Worm (Caenorhabditis elegans) whole organism, L4 larva: Measurements from ENCODE around the gene F23H12.5.

ENCODE experiments used
- F10B5.3 ChIP-seq: sonication (generic microtip); optimal IDR thresholded peaks from 2 replicates; lab custom pipeline; 2016; ENCODE audit warnings: mild to moderate bottlenecking, missing genetic modification characterization, missing compliant biosample characterization
- F26F4.8 ChIP-seq: fragments of 200-800 bp; sonication (Bioruptor generic); conservative IDR thresholded peaks from 2 replicates; pipeline ENCODE4 v1.3.6; 2022; ENCODE audit warnings: missing genetic modification characterization, missing compliant biosample characterization
- F37D6.2 ChIP-seq: sonication (generic microtip); optimal IDR thresholded peaks from 2 replicates; lab custom pipeline; 2016; ENCODE audit warnings: mild to moderate bottlenecking, missing genetic modification characterization, missing compliant biosample characterization
- F44E2.7 ChIP-seq: fragments of 200-800 bp; sonication (Bioruptor generic); IDR thresholded peaks from 2 replicates; pipeline ENCODE4 v2.1.2; 2022; ENCODE audit warnings: missing genetic modification characterization, missing compliant biosample characterization
- T20F7.1 ChIP-seq: fragments of 200-800 bp; sonication (Bioruptor generic); optimal IDR thresholded peaks from 2 replicates; lab custom pipeline; 2018; ENCODE audit warnings: mild to moderate bottlenecking, missing genetic modification characterization, missing compliant biosample characterization
- Y75B8A.6 ChIP-seq: fragments of 200-800 bp; sonication (Bioruptor generic); IDR thresholded peaks from 2 replicates; pipeline ENCODE4 v1.3.6; 2022; ENCODE audit warnings: missing genetic modification reagents, missing genetic modification characterization, missing compliant biosample characterization
- ZK337.2 ChIP-seq: fragments of 200-800 bp; sonication (Bioruptor generic); IDR thresholded peaks from 2 replicates; pipeline ENCODE4 v1.3.6; 2022; ENCODE audit warnings: missing genetic modification reagents, missing genetic modification characterization, missing compliant biosample characterization
- aha-1 ChIP-seq: fragments of 150-350 bp; peaks from one replicate; lab custom pipeline; 2014; ENCODE audit warnings: missing biosample characterization, missing genetic modification characterization
- aly-2 ChIP-seq: sonication (generic microtip); optimal IDR thresholded peaks from 2 replicates; lab custom pipeline; 2018; ENCODE audit warnings: missing biosample characterization, missing genetic modification characterization
- attf-4 ChIP-seq: sonication (generic microtip); optimal IDR thresholded peaks from 3 replicates; lab custom pipeline; 2017; ENCODE audit warnings: missing biosample characterization, missing genetic modification characterization
- ceh-28 ChIP-seq: fragments of 150-350 bp; optimal IDR thresholded peaks from 2 replicates; lab custom pipeline; 2014; ENCODE audit warnings: missing biosample characterization, missing genetic modification reagents, missing genetic modification characterization
- ceh-32 ChIP-seq: sonication (generic microtip); optimal IDR thresholded peaks from 2 replicates; lab custom pipeline; 2016; ENCODE audit warnings: mild to moderate bottlenecking, missing genetic modification characterization, missing compliant biosample characterization; ENCODE audit not compliant: poor library complexity
- ces-1 ChIP-seq: fragments of 150-350 bp; sonication (generic microtip); optimal IDR thresholded peaks from 4 replicates; lab custom pipeline; 2014; ENCODE audit warnings: missing biosample characterization, missing genetic modification reagents, missing genetic modification characterization
- ctbp-1 ChIP-seq: fragments of 200-800 bp; sonication (Bioruptor generic); IDR thresholded peaks from 2 replicates; pipeline ENCODE4 v1.3.6; 2022; ENCODE audit warnings: missing genetic modification reagents, missing genetic modification characterization, missing compliant biosample characterization
- daf-12 ChIP-seq: fragments of 150-350 bp; optimal IDR thresholded peaks from 2 replicates; lab custom pipeline; 2014; ENCODE audit warnings: missing biosample characterization, missing genetic modification reagents, missing genetic modification characterization
- daf-16 ChIP-seq, 3 experiments: sonication (generic microtip); optimal IDR thresholded peaks; 2 replicates each; lab custom pipeline; 2016 to 2017; ENCODE audit warnings: missing genetic modification characterization in 3 of 3, missing genetic modification reagents in 3 of 3, mild to moderate bottlenecking in 2 of 3, missing compliant biosample characterization in 2 of 3, missing biosample characterization in 1 of 3, moderate library complexity in 1 of 3
- daf-19 ChIP-seq: fragments of 200-800 bp; sonication (Bioruptor generic); conservative IDR thresholded peaks from 2 replicates; pipeline ENCODE4 v1.3.6; 2022; ENCODE audit warnings: missing genetic modification characterization, missing compliant biosample characterization
- dmd-8 ChIP-seq: fragments of 200-800 bp; sonication (Bioruptor generic); IDR thresholded peaks from 2 replicates; pipeline ENCODE4 v1.3.6; 2022; ENCODE audit warnings: missing genetic modification characterization, missing compliant biosample characterization
- dve-1 ChIP-seq: sonication (generic microtip); optimal IDR thresholded peaks from 2 replicates; lab custom pipeline; 2017; ENCODE audit warnings: antibody characterized with exemption, mild to moderate bottlenecking, missing genetic modification characterization, missing compliant biosample characterization; ENCODE audit not compliant: insufficient read depth
- egl-43 ChIP-seq: fragments of 200-800 bp; sonication (Bioruptor generic); IDR thresholded peaks from 2 replicates; pipeline ENCODE4 v1.3.6; 2022; ENCODE audit warnings: missing genetic modification reagents, missing genetic modification characterization, missing compliant biosample characterization
- fkh-10 ChIP-seq: fragments of 150-350 bp; optimal IDR thresholded peaks from 2 replicates; lab custom pipeline; 2014; ENCODE audit warnings: missing biosample characterization, missing genetic modification reagents, missing genetic modification characterization
- hif-1 ChIP-seq, 2 experiments: sonication (generic microtip); optimal IDR thresholded peaks; 2 replicates each; lab custom pipeline; 2016 to 2017; ENCODE audit warnings: missing compliant biosample characterization in 2 of 2, missing genetic modification characterization in 2 of 2, missing genetic modification reagents in 2 of 2, missing genotype in 2 of 2, mild to moderate bottlenecking in 1 of 2
- hlh-11 ChIP-seq: fragments of 200-800 bp; sonication (Bioruptor generic); optimal IDR thresholded peaks from 2 replicates; lab custom pipeline; 2018; ENCODE audit warnings: mild to moderate bottlenecking, missing genetic modification characterization, missing compliant biosample characterization
- jun-1 ChIP-seq: fragments of 150-350 bp; optimal IDR thresholded peaks from 2 replicates; lab custom pipeline; 2014; ENCODE audit warnings: missing biosample characterization, missing genetic modification reagents, missing genetic modification characterization
- mdt-29 ChIP-seq: fragments of 200-800 bp; sonication (Bioruptor generic); IDR thresholded peaks from 2 replicates; pipeline ENCODE4 v1.3.6; 2022; ENCODE audit warnings: missing genetic modification reagents, missing genetic modification characterization, missing compliant biosample characterization
- mes-2 ChIP-seq: sonication (generic microtip); optimal IDR thresholded peaks from 2 replicates; lab custom pipeline; 2016; ENCODE audit warnings: missing genotype, mild to moderate bottlenecking, missing genetic modification characterization, missing compliant biosample characterization; ENCODE audit not compliant: poor library complexity, severe bottlenecking
- mxl-2 ChIP-seq: fragments of 200-800 bp; sonication (Bioruptor generic); conservative IDR thresholded peaks from 2 replicates; pipeline ENCODE4 v1.3.6; 2022; ENCODE audit warnings: missing genetic modification reagents, missing genetic modification characterization, missing compliant biosample characterization
- nhr-28 ChIP-seq: fragments of 150-350 bp; optimal IDR thresholded peaks from 2 replicates; lab custom pipeline; 2014; ENCODE audit warnings: missing biosample characterization, missing genetic modification characterization
- nhr-42 ChIP-seq: fragments of 200-800 bp; sonication (Bioruptor generic); IDR thresholded peaks from 2 replicates; pipeline ENCODE4 v1.3.6; 2022; ENCODE audit warnings: missing genetic modification characterization, missing compliant biosample characterization
- nhr-48 ChIP-seq: sonication (generic microtip); optimal IDR thresholded peaks from 2 replicates; lab custom pipeline; 2016; ENCODE audit warnings: mild to moderate bottlenecking, missing genetic modification characterization, missing compliant biosample characterization
- php-3 ChIP-seq: fragments of 200-800 bp; sonication (Bioruptor generic); IDR thresholded peaks from 2 replicates; pipeline ENCODE4 v1.3.6; 2022; ENCODE audit warnings: missing genetic modification reagents, missing genetic modification characterization, missing compliant biosample characterization
- pqm-1 ChIP-seq: sonication (generic microtip); optimal IDR thresholded peaks from 2 replicates; lab custom pipeline; 2017; ENCODE audit warnings: missing biosample characterization, missing genetic modification characterization
- set-16 ChIP-seq: fragments of 200-800 bp; sonication (Bioruptor generic); IDR thresholded peaks from 2 replicates; pipeline ENCODE4 v1.3.6; 2022; ENCODE audit warnings: missing genetic modification reagents, missing genetic modification characterization, missing compliant biosample characterization
- skn-1 ChIP-seq: fragments of 150-350 bp; optimal IDR thresholded peaks from 2 replicates; lab custom pipeline; 2014; ENCODE audit warnings: missing biosample characterization, missing genetic modification characterization
- snpc-4 ChIP-seq: fragments of 150-350 bp; optimal IDR thresholded peaks from 2 replicates; lab custom pipeline; 2014; ENCODE audit warnings: missing biosample characterization, missing genetic modification characterization
- spr-3 ChIP-seq: fragments of 200-800 bp; sonication (Bioruptor generic); optimal IDR thresholded peaks from 2 replicates; lab custom pipeline; 2018; ENCODE audit warnings: mild to moderate bottlenecking, missing genetic modification characterization, missing compliant biosample characterization
- unc-130 ChIP-seq: sonication (generic microtip); optimal IDR thresholded peaks from 2 replicates; lab custom pipeline; 2016; ENCODE audit warnings: missing genetic modification reagents, missing genetic modification characterization, missing compliant biosample characterization
- unc-62 ChIP-seq, 3 experiments: fragments of 150-350 bp in 1 of 3; sonication (generic microtip); optimal IDR thresholded peaks in 2 of 3; peaks in 1 of 3; 1 replicate in 1 of 3; 2 replicates in 2 of 3; lab custom pipeline; 2014 to 2017; ENCODE audit warnings: missing biosample characterization in 3 of 3, missing genetic modification characterization in 3 of 3, missing genetic modification reagents in 3 of 3, missing genotype in 1 of 3
- zag-1 ChIP-seq: fragments of 150-350 bp; optimal IDR thresholded peaks from 2 replicates; lab custom pipeline; 2014; ENCODE audit warnings: missing biosample characterization, missing genetic modification characterization
- zip-11 ChIP-seq: fragments of 200-800 bp; sonication (Bioruptor generic); IDR thresholded peaks from 2 replicates; pipeline ENCODE4 v1.3.6; 2022; ENCODE audit warnings: missing genetic modification characterization, missing compliant biosample characterization

The F23H12.5 gene

ce11 chrV:12345808-12346207 is 12.6 kb upstream of the F23H12.5 start, which contains the start of gene snb-2:
snb-2 (minus strand) TSS chrV:12345908.
- TF ChIP-seq daf-12 (tag; lab: Kevin White, UChicago) (no peak), hif-1 (tag; optimal IDR thresholded peaks at IDR 0.05; lab: Kevin White, UChicago) (no peak)
- TF ChIP-seq, all 104 proteins: peak for 0

ce11 chrV:12347854-12348253 is 10.6 kb upstream of the F23H12.5 start:
- TF ChIP-seq unc-130 (GFP tag; lab: Kevin White, UChicago) (no peak), dmd-8 (GFP tag; lab: Robert Waterston, UW) (no peak), Y75B8A.6 (GFP tag; lab: Robert Waterston, UW) (no peak), F44E2.7 (GFP tag; lab: Robert Waterston, UW) (no peak), mxl-2 (no peak), ces-1 (GFP tag; lab: Kevin White, UChicago) (no peak), dve-1 (no peak), T20F7.1 (GFP tag; lab: Kevin White, UChicago) (no peak), ctbp-1 (GFP tag; lab: Robert Waterston, UW) (no peak), daf-16 (GFP tag; optimal IDR thresholded peaks at IDR 0.05; lab: Kevin White, UChicago) (no peak), daf-16 (tag; optimal IDR thresholded peaks at IDR 0.05; lab: Kevin White, UChicago) (peak; percentile 17), mes-2 (tag; lab: Kevin White, UChicago) (no peak), unc-62 (GFP tag; optimal IDR thresholded peaks at IDR 0.05 in 1 of 2; lab: Kevin White, UChicago) (peak in 1 of 2 experiments; percentile 58), unc-62 (tag; optimal IDR thresholded peaks at IDR 0.05; lab: Kevin White, UChicago) (no peak), zag-1 (tag; lab: Kevin White, UChicago) (no peak), jun-1 (tag; lab: Kevin White, UChicago) (no peak), ceh-32 (tag; lab: Kevin White, UChicago) (no peak), daf-19 (GFP tag; lab: Robert Waterston, UW) (no peak), nhr-28 (tag; lab: Kevin White, UChicago) (peak; percentile 26), snpc-4 (no peak), fkh-10 (GFP tag; lab: Kevin White, UChicago) (no peak), nhr-42 (GFP tag; lab: Robert Waterston, UW) (no peak), F10B5.3 (tag; lab: Kevin White, UChicago) (no peak), egl-43 (GFP tag; lab: Robert Waterston, UW) (no peak), php-3 (GFP tag; lab: Robert Waterston, UW) (no peak), spr-3 (no peak), aha-1 (no peak), pqm-1 (peak; percentile 27), ZK337.2 (GFP tag; lab: Robert Waterston, UW) (no peak), set-16 (GFP tag; lab: Robert Waterston, UW) (no peak), attf-4 (tag; lab: Kevin White, UChicago) (no peak), F37D6.2 (tag; lab: Kevin White, UChicago) (no peak), zip-11 (GFP tag; lab: Robert Waterston, UW) (no peak), aly-2 (tag; lab: Kevin White, UChicago) (no peak), skn-1 (tag; lab: Kevin White, UChicago) (no peak), mdt-29 (GFP tag; lab: Robert Waterston, UW) (no peak), F26F4.8 (GFP tag; lab: Robert Waterston, UW) (no peak)
- TF ChIP-seq, all 104 proteins: peak for 4

- TF ChIP-seq hlh-11 (tag; lab: Kevin White, UChicago), result peak; percentile 31
- TF ChIP-seq nhr-48 (tag; lab: Kevin White, UChicago), result peak; percentile 42
- TF ChIP-seq ceh-28 (tag; lab: Kevin White, UChicago), result no peak
- no peak for TF ChIP-seq aly-2 (tag; lab: Kevin White, UChicago)
These were observed 9.1 kb upstream of the F23H12.5 start for ce11 chrV:12349365-12349764.
